Fruit fly (Drosophila melanogaster) whole organism, wandering third instar larva: Measurements from ENCODE around the gene Ref1.

Source experiments
- Abd-B ChIP-seq: fragments of >200 bp; optimal IDR thresholded peaks from 2 replicates; lab custom pipeline; 2017; ENCODE audit warnings: missing biosample characterization, missing genetic modification characterization
- CG9705 ChIP-seq: fragments of 200-800 bp; sonication (Bioruptor generic); optimal IDR thresholded peaks from 2 replicates; lab custom pipeline; 2018; ENCODE audit warnings: missing biosample characterization, mild to moderate bottlenecking, missing genetic modification characterization
- N ChIP-seq: fragments of >200 bp; optimal IDR thresholded peaks from 2 replicates; lab custom pipeline; 2018; ENCODE audit warnings: missing biosample characterization, missing external identifiers, missing genetic modification characterization
- br ChIP-seq: fragments of 200-800 bp; sonication (Bioruptor generic); optimal IDR thresholded peaks from 2 replicates; lab custom pipeline; 2016; ENCODE audit warnings: missing biosample characterization, missing genetic modification characterization
- fru ChIP-seq: fragments of 200-800 bp; sonication (Bioruptor generic); optimal IDR thresholded peaks from 3 replicates; lab custom pipeline; 2016; ENCODE audit warnings: missing biosample characterization, mild to moderate bottlenecking, missing genetic modification characterization
- h ChIP-seq: fragments of 200-800 bp; sonication (Bioruptor generic); optimal IDR thresholded peaks from 3 replicates; lab custom pipeline; 2016; ENCODE audit warnings: missing biosample characterization, mild to moderate bottlenecking, missing genetic modification characterization
- usp ChIP-seq: fragments of >200 bp; optimal IDR thresholded peaks from 2 replicates; lab custom pipeline; 2017; ENCODE audit warnings: missing biosample characterization, missing genetic modification characterization

DNA sequence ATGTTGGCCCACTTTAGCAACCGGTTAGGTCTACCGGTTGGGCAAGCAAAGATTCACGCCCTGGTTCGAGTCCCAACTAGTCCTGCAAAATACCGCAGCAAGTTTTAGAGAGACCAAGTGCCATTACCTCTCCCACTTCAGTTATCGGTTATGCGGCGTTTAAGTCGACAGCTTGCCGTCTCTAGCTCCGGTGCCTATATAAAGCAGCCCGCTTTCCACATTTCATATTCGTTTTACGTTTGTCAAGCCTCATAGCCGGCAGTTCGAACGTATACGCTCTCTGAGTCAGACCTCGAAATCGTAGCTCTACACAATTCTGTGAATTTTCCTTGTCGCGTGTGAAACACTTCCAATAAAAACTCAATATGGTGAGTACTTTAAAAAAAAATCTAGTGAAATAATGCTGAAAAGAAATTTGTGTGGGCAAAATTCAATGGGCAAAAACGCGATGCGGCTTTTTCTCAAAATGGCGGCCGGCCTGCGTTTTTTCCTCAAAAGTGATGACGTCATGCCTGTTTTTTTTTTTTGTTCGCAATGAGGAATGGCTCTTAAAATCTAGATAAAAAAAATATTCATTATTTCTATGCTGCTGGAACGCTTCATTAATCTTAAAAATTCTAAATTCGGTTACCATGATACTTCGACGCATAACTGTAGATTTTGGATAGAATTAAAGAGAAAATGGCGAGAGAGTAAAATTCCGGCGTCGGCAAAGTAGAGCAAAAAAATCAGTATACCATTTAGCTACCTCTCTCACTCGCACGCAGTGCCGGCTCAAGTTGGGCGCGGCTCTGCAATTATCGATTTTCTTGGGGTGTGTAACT lies 6.4 kb upstream of the Ref1 start, which contains the start of gene alphaTub84B:
- TF ChIP-seq CG9705 (GFP tag; lab: Kevin White, UChicago) (no peak), h (GFP tag; lab: Kevin White, UChicago) (peak; percentile 86), usp (GFP tag; lab: Kevin White, UChicago) (no peak), Abd-B (GFP tag; lab: Kevin White, UChicago) (no peak), N (GFP tag; lab: Kevin White, UChicago) (no peak), fru (GFP tag; lab: Kevin White, UChicago) (peak; percentile 70), br (GFP tag; lab: Kevin White, UChicago) (peak; percentile 78)
